Fruit fly (Drosophila melanogaster): ENCODE results near the gene mRpS31.

- TF ChIP-seq Hr4 (GFP tag; optimal IDR thresholded peaks at IDR 0.05): no peak
- no peak for TF ChIP-seq CG16779 (tag; optimal IDR thresholded peaks at IDR 0.05)
- no peak for TF ChIP-seq Eip93F (GFP tag; optimal IDR thresholded peaks at IDR 0.05)
- TF ChIP-seq Smox (GFP tag; optimal IDR thresholded peaks at IDR 0.05): no peak
- TF ChIP-seq CG6276 (GFP tag; optimal IDR thresholded peaks at IDR 0.05): no peak
- no peak for TF ChIP-seq CG6854 (GFP tag; optimal IDR thresholded peaks at IDR 0.05)
- TF ChIP-seq CG10631 (GFP tag; optimal IDR thresholded peaks at IDR 0.05): no peak
- no peak for TF ChIP-seq dsx (GFP tag; optimal IDR thresholded peaks at IDR 0.05; ENCODE audit: poor library complexity, severe bottlenecking)
- peak; percentile 20 for TF ChIP-seq Eip78C (GFP tag)
- TF ChIP-seq Sox15 (GFP tag; optimal IDR thresholded peaks at IDR 0.05): no peak
- no peak for TF ChIP-seq net (GFP tag; optimal IDR thresholded peaks at IDR 0.05)
Measured at dm6 chr3L:16047105-16047504, 42.1 kb downstream of the mRpS31 start.

All from whole organism, prepupa.